Worm (Caenorhabditis elegans): ENCODE measurements around the gene pals-19.

ce11 chrIII:1383483-1383882 lies 18.3 kb upstream of the pals-19 start:
- TF ChIP-seq pha-4 (GFP tag; IDR thresholded peaks at IDR 0.05) (no peak), pha-4 (tag; optimal IDR thresholded peaks at IDR 0.05) (no peak), fos-1 (tag; optimal IDR thresholded peaks at IDR 0.05) (no peak), lsy-2 (tag; optimal IDR thresholded peaks at IDR 0.05) (no peak), ZK546.5 (tag; optimal IDR thresholded peaks at IDR 0.05) (no peak), daf-12 (tag; optimal IDR thresholded peaks at IDR 0.05) (no peak), egl-43 (GFP tag; IDR thresholded peaks at IDR 0.05) (no peak), F37D6.2 (tag; optimal IDR thresholded peaks at IDR 0.05) (no peak), lin-39 (tag; optimal IDR thresholded peaks at IDR 0.05) (no peak), dmd-6 (GFP tag; IDR thresholded peaks at IDR 0.05) (no peak), ztf-11 (tag; optimal IDR thresholded peaks at IDR 0.05) (no peak), sdz-12 (GFP tag; optimal IDR thresholded peaks at IDR 0.05) (no peak), egl-27 (tag; optimal IDR thresholded peaks at IDR 0.05) (no peak), ceh-28 (tag; optimal IDR thresholded peaks at IDR 0.05) (no peak)
